Worm (Caenorhabditis elegans) whole organism, L4/young adult: ENCODE results near the gene unc-105.

Source experiments
- W03F9.2 ChIP-seq: fragments of 150-350 bp; optimal IDR thresholded peaks from 2 replicates; lab custom pipeline; 2014; ENCODE audit warnings: missing biosample characterization, missing genetic modification characterization
- dao-5 ChIP-seq: sonication (generic microtip); optimal IDR thresholded peaks from 2 replicates; lab custom pipeline; 2016; ENCODE audit warnings: missing genotype, missing genetic modification characterization, moderate library complexity, missing compliant biosample characterization
- him-1 ChIP-seq: sonication (generic microtip); optimal IDR thresholded peaks from 2 replicates; lab custom pipeline; 2016; ENCODE audit warnings: missing genotype, missing genetic modification reagents, missing genetic modification characterization, missing compliant biosample characterization

DNA sequence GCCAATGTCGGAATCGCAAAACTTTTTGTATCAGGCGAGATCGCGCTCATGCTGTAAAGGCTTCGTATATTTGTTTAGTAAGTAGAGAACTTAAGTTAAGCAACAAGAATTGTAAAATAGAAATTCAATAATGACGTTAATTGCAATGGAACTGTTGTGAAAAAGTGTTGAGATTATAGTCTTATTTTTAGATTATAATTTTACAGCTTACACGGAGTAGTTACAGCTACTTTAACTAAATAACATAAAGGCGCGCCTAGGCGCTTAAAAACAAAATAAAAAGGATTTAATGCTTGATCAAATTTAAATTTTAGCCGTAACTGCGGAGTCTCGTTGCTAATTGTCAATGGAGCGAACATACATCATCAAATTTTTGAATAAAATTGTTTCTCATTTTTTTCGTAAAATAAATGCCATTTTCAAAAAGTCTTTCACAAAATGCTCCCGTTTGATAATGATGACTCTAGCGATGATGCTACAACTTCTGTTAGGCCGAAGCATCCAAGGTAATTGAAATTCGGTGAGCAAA is 45.9 kb downstream of the unc-105 start, which contains the start of the genes emb-27 and rrf-3:
- TF ChIP-seq W03F9.2 (tag; lab: Kevin White, UChicago), result no peak
- no peak for TF ChIP-seq dao-5 (tag; lab: Kevin White, UChicago)
- TF ChIP-seq him-1 (tag; lab: Kevin White, UChicago), result no peak
